Worm (Caenorhabditis elegans) whole organism, young adult: ENCODE measurements around the gene pfd-1.

ENCODE experiments used
- B0019.2 ChIP-seq: fragments of 200-800 bp; sonication (Bioruptor generic); conservative IDR thresholded peaks from 2 replicates; pipeline ENCODE4 v1.3.6; 2022; ENCODE audit warnings: missing genetic modification reagents, missing genetic modification characterization, missing compliant biosample characterization
- B0336.3 ChIP-seq: fragments of 200-800 bp; sonication (Bioruptor generic); IDR thresholded peaks from 2 replicates; pipeline ENCODE4 v1.3.6; 2022; ENCODE audit warnings: missing genetic modification characterization, missing compliant biosample characterization
- C06A6.2 ChIP-seq: fragments of 200-800 bp; sonication (Bioruptor generic); conservative IDR thresholded peaks from 2 replicates; pipeline ENCODE4 v1.3.6; 2022; ENCODE audit warnings: missing genetic modification characterization, missing compliant biosample characterization
- C17E4.6 ChIP-seq: fragments of 200-800 bp; sonication (Bioruptor generic); IDR thresholded peaks from 2 replicates; pipeline ENCODE4 v1.3.6; 2022; ENCODE audit warnings: missing genetic modification reagents, missing genetic modification characterization, missing compliant biosample characterization
- D2030.7 ChIP-seq: fragments of 200-800 bp; sonication (Bioruptor generic); IDR thresholded peaks from 2 replicates; pipeline ENCODE4 v1.3.6; 2022; ENCODE audit warnings: missing genetic modification reagents, missing genetic modification characterization, missing compliant biosample characterization
- F10E7.11 ChIP-seq: sonication (generic microtip); optimal IDR thresholded peaks from 2 replicates; lab custom pipeline; 2017; ENCODE audit warnings: mild to moderate bottlenecking, missing genetic modification characterization, moderate library complexity, missing compliant biosample characterization
- F22D6.2 ChIP-seq: sonication (generic microtip); optimal IDR thresholded peaks from 2 replicates; lab custom pipeline; 2016; ENCODE audit warnings: mild to moderate bottlenecking, missing genetic modification characterization, missing compliant biosample characterization
- F23B12.7 ChIP-seq: sonication (generic microtip); optimal IDR thresholded peaks from 2 replicates; lab custom pipeline; 2017; ENCODE audit warnings: missing genetic modification characterization, mild to moderate bottlenecking, missing compliant biosample characterization, antibody characterized with exemption, moderate library complexity; ENCODE audit not compliant: insufficient read depth
- F39B2.1 ChIP-seq: fragments of 200-800 bp; sonication (Bioruptor generic); IDR thresholded peaks from 2 replicates; pipeline ENCODE4 v1.3.6; 2022; ENCODE audit warnings: missing genetic modification reagents, missing genetic modification characterization, missing compliant biosample characterization
- F49E8.2 ChIP-seq: sonication (generic microtip); optimal IDR thresholded peaks from 3 replicates; lab custom pipeline; 2017; ENCODE audit warnings: missing genetic modification characterization, mild to moderate bottlenecking, missing compliant biosample characterization, antibody characterized with exemption, moderate library complexity; ENCODE audit not compliant: insufficient read depth
- F55B11.4 ChIP-seq: sonication (generic microtip); optimal IDR thresholded peaks from 2 replicates; lab custom pipeline; 2016; ENCODE audit warnings: missing compliant biosample characterization, missing genetic modification characterization, borderline replicate concordance; ENCODE audit not compliant: insufficient read depth
- K12H6.12 ChIP-seq: fragments of 200-800 bp; sonication (Bioruptor generic); optimal IDR thresholded peaks from 2 replicates; lab custom pipeline; 2018; ENCODE audit warnings: mild to moderate bottlenecking, missing genetic modification characterization, missing compliant biosample characterization
- T07F8.4 ChIP-seq: sonication (generic microtip); optimal IDR thresholded peaks from 2 replicates; lab custom pipeline; 2016; ENCODE audit warnings: mild to moderate bottlenecking, missing genetic modification characterization, moderate library complexity, missing compliant biosample characterization
- Y53F4B.3 ChIP-seq: fragments of 200-800 bp; sonication (Bioruptor generic); IDR thresholded peaks from 2 replicates; pipeline ENCODE4 v1.3.6; 2022; ENCODE audit warnings: missing genetic modification reagents, missing genetic modification characterization, missing compliant biosample characterization
- Y53G8AR.9 ChIP-seq: fragments of 200-800 bp; sonication (Bioruptor generic); conservative IDR thresholded peaks from 2 replicates; pipeline ENCODE4 v1.3.6; 2022; ENCODE audit warnings: missing genetic modification reagents, missing genetic modification characterization, missing compliant biosample characterization
- Y95B8A.8 ChIP-seq: fragments of 200-800 bp; sonication (Bioruptor generic); IDR thresholded peaks from 2 replicates; pipeline ENCODE4 v1.3.6; 2022; ENCODE audit warnings: missing genetic modification reagents, missing genetic modification characterization, missing compliant biosample characterization
- ZK185.1 ChIP-seq: sonication (generic microtip); optimal IDR thresholded peaks from 2 replicates; lab custom pipeline; 2016; ENCODE audit warnings: mild to moderate bottlenecking, missing genetic modification characterization, missing compliant biosample characterization; ENCODE audit not compliant: poor library complexity, severe bottlenecking
- aptf-2 ChIP-seq: fragments of 200-800 bp; sonication (Bioruptor generic); conservative IDR thresholded peaks from 2 replicates; pipeline ENCODE4 v1.3.6; 2022; ENCODE audit warnings: missing genetic modification reagents, missing genetic modification characterization, missing compliant biosample characterization
- attf-5 ChIP-seq: fragments of 200-800 bp; sonication (Bioruptor generic); optimal IDR thresholded peaks from 2 replicates; lab custom pipeline; 2018; ENCODE audit warnings: mild to moderate bottlenecking, missing genetic modification characterization, missing compliant biosample characterization
- attf-6 ChIP-seq: fragments of 200-800 bp; sonication (Bioruptor generic); IDR thresholded peaks from 2 replicates; pipeline ENCODE4 v1.3.6; 2022; ENCODE audit warnings: missing genetic modification reagents, missing genetic modification characterization, missing compliant biosample characterization
- bed-2 ChIP-seq: fragments of 200-800 bp; sonication (Bioruptor generic); IDR thresholded peaks from 2 replicates; pipeline ENCODE4 v1.3.6; 2022; ENCODE audit warnings: missing genetic modification reagents, missing genetic modification characterization, missing compliant biosample characterization
- ceh-58 ChIP-seq: fragments of 200-800 bp; sonication (Bioruptor generic); IDR thresholded peaks from 2 replicates; pipeline ENCODE4 v1.3.6; 2022; ENCODE audit warnings: missing genetic modification characterization, missing compliant biosample characterization
- dox-1 ChIP-seq: fragments of 200-800 bp; sonication (Bioruptor generic); IDR thresholded peaks from 2 replicates; pipeline ENCODE4 v1.3.6; 2022; ENCODE audit warnings: missing genetic modification reagents, missing genetic modification characterization, missing compliant biosample characterization
- ekl-4 ChIP-seq: fragments of 200-800 bp; sonication (Bioruptor generic); IDR thresholded peaks from 2 replicates; pipeline ENCODE4 v1.3.6; 2022; ENCODE audit warnings: missing genetic modification reagents, missing genetic modification characterization, missing compliant biosample characterization
- gei-17 ChIP-seq: fragments of 200-800 bp; sonication (Bioruptor generic); optimal IDR thresholded peaks from 2 replicates; lab custom pipeline; 2018; ENCODE audit warnings: mild to moderate bottlenecking, missing genetic modification characterization, missing compliant biosample characterization
- hlh-26 ChIP-seq: fragments of 200-800 bp; sonication (Bioruptor generic); conservative IDR thresholded peaks from 2 replicates; pipeline ENCODE4 v1.3.6; 2022; ENCODE audit warnings: missing genetic modification reagents, missing genetic modification characterization, missing compliant biosample characterization
- hsf-1 ChIP-seq: fragments of 200-800 bp; sonication (Bioruptor generic); IDR thresholded peaks from 2 replicates; pipeline ENCODE4 v1.3.6; 2022; ENCODE audit warnings: missing genetic modification reagents, missing genetic modification characterization, missing compliant biosample characterization
- lag-1 ChIP-seq: fragments of 200-800 bp; sonication (Bioruptor generic); IDR thresholded peaks from 2 replicates; pipeline ENCODE4 v1.3.6; 2022; ENCODE audit warnings: missing genetic modification reagents, missing genetic modification characterization, missing compliant biosample characterization
- lin-54 ChIP-seq: fragments of 200-800 bp; sonication (Bioruptor generic); optimal IDR thresholded peaks from 2 replicates; lab custom pipeline; 2018; ENCODE audit warnings: mild to moderate bottlenecking, missing genetic modification characterization, missing compliant biosample characterization
- lsl-1 ChIP-seq: fragments of 200-800 bp; sonication (Bioruptor generic); optimal IDR thresholded peaks from 2 replicates; lab custom pipeline; 2018; ENCODE audit warnings: mild to moderate bottlenecking, missing genetic modification characterization, moderate library complexity, missing compliant biosample characterization
- lsy-27 ChIP-seq: sonication (generic microtip); optimal IDR thresholded peaks from 2 replicates; lab custom pipeline; 2017; ENCODE audit warnings: missing genetic modification characterization, mild to moderate bottlenecking, missing compliant biosample characterization, antibody characterized with exemption, missing genotype, borderline replicate concordance; ENCODE audit not compliant: insufficient read depth
- madf-3 ChIP-seq: fragments of 200-800 bp; sonication (Bioruptor generic); IDR thresholded peaks from 2 replicates; pipeline ENCODE4 v1.3.6; 2022; ENCODE audit warnings: missing genetic modification reagents, missing genetic modification characterization, missing compliant biosample characterization
- madf-6 ChIP-seq: fragments of 200-800 bp; sonication (Bioruptor generic); IDR thresholded peaks from 2 replicates; pipeline ENCODE4 v1.3.6; 2022; ENCODE audit warnings: missing genetic modification reagents, missing genetic modification characterization, missing compliant biosample characterization
- madf-8 ChIP-seq: fragments of 200-800 bp; sonication (Bioruptor generic); conservative IDR thresholded peaks from 2 replicates; pipeline ENCODE4 v1.3.6; 2022; ENCODE audit warnings: missing genetic modification reagents, missing genetic modification characterization, missing compliant biosample characterization
- mes-4 ChIP-seq: sonication (generic microtip); optimal IDR thresholded peaks from 2 replicates; lab custom pipeline; 2016; ENCODE audit warnings: missing genotype, missing genetic modification characterization, missing compliant biosample characterization
- nhr-90 ChIP-seq: sonication (generic microtip); optimal IDR thresholded peaks from 2 replicates; lab custom pipeline; 2016; ENCODE audit warnings: missing genotype, mild to moderate bottlenecking, missing genetic modification characterization, missing compliant biosample characterization
- rcor-1 ChIP-seq: fragments of 200-800 bp; sonication (Bioruptor generic); IDR thresholded peaks from 2 replicates; pipeline ENCODE4 v1.3.6; 2022; ENCODE audit warnings: missing genetic modification reagents, missing genetic modification characterization, missing compliant biosample characterization
- rpc-1 ChIP-seq, 2 experiments: fragments of 150-350 bp in 1 of 2; sonication (generic microtip) in 1 of 2; optimal IDR thresholded peaks; 2 replicates each; lab custom pipeline; 2014 to 2018; ENCODE audit warnings: missing biosample characterization in 1 of 2, missing genetic modification characterization in 1 of 2, missing genetic modification reagents in 1 of 2, missing genotype in 1 of 2
- unc-130 ChIP-seq: sonication (generic microtip); optimal IDR thresholded peaks from 2 replicates; lab custom pipeline; 2016; ENCODE audit warnings: missing genetic modification reagents, missing genetic modification characterization, missing compliant biosample characterization
- unc-62 ChIP-seq: fragments of 150-350 bp; optimal IDR thresholded peaks from 2 replicates; lab custom pipeline; 2014; ENCODE audit warnings: missing biosample characterization, missing genetic modification reagents, missing genetic modification characterization
- xnd-1 ChIP-seq: sonication (generic microtip); optimal IDR thresholded peaks from 2 replicates; lab custom pipeline; 2016; ENCODE audit warnings: missing genotype, missing genetic modification reagents, missing genetic modification characterization, missing compliant biosample characterization
- ztf-26 ChIP-seq: sonication (generic microtip); optimal IDR thresholded peaks from 2 replicates; lab custom pipeline; 2017; ENCODE audit warnings: missing genetic modification characterization, missing compliant biosample characterization
- ztf-6 ChIP-seq: fragments of 200-800 bp; sonication (Bioruptor generic); IDR thresholded peaks from 2 replicates; pipeline ENCODE4 v1.3.6; 2022; ENCODE audit warnings: missing genetic modification reagents, missing genetic modification characterization, missing compliant biosample characterization

pfd-1 gene

ce11 chrIV:11142314-11143227 is 7.3 kb upstream of the pfd-1 start, which contains the start of gene skih-2 (continued):
- TF ChIP-seq lin-54 (GFP tag; lab: Kevin White, UChicago) (peak; percentile 75), B0019.2 (no peak), aptf-2 (GFP tag; lab: Robert Waterston, UW) (no peak), madf-6 (GFP tag; lab: Robert Waterston, UW) (peak; percentile 95), F23B12.7 (tag; lab: Kevin White, UChicago) (no peak), rcor-1 (GFP tag; lab: Robert Waterston, UW) (peak; percentile 30; the same call in 1 of the 2 replicates), ztf-26 (no peak), lsl-1 (GFP tag; lab: Kevin White, UChicago) (peak; percentile 93), ekl-4 (GFP tag; lab: Robert Waterston, UW) (0 out of 2 replicates have a peak, but pooled peaks have one; percentile 15), nhr-90 (tag; lab: Kevin White, UChicago) (no peak), rpc-1 (optimal IDR thresholded peaks at IDR 0.05; lab: Kevin White, UChicago) (no peak), rpc-1 (tag; optimal IDR thresholded peaks at IDR 0.05; lab: Kevin White, UChicago) (no peak), unc-62 (GFP tag; lab: Kevin White, UChicago) (no peak)
- TF ChIP-seq, all 124 proteins: peak for 20

- TF ChIP-seq attf-5 (GFP tag; lab: Kevin White, UChicago), result no peak
- no peak for TF ChIP-seq T07F8.4
- no peak for TF ChIP-seq F49E8.2 (tag; lab: Kevin White, UChicago)
- no peak for TF ChIP-seq attf-6 (GFP tag; lab: Robert Waterston, UW)
- no peak for TF ChIP-seq D2030.7 (GFP tag; lab: Robert Waterston, UW)
- no peak for TF ChIP-seq lin-54 (GFP tag; lab: Kevin White, UChicago)
- TF ChIP-seq F39B2.1 (GFP tag; lab: Robert Waterston, UW), result no peak
- no peak for TF ChIP-seq lag-1 (GFP tag; lab: Robert Waterston, UW)
- TF ChIP-seq Y53F4B.3 (GFP tag; lab: Robert Waterston, UW), result no peak
- no peak for TF ChIP-seq F55B11.4 (tag; lab: Kevin White, UChicago)
- TF ChIP-seq F10E7.11, result no peak
- TF ChIP-seq Y53G8AR.9 (GFP tag; lab: Robert Waterston, UW), result no peak
- no peak for TF ChIP-seq Y95B8A.8 (GFP tag; lab: Robert Waterston, UW)
- TF ChIP-seq hlh-26 (GFP tag; lab: Robert Waterston, UW), result no peak
- no peak for TF ChIP-seq ceh-58 (GFP tag; lab: Robert Waterston, UW)
- no peak for TF ChIP-seq F22D6.2 (tag; lab: Kevin White, UChicago)
- no peak for TF ChIP-seq lsy-27
- no peak for TF ChIP-seq bed-2
- TF ChIP-seq madf-3 (GFP tag; lab: Robert Waterston, UW), result no peak
- TF ChIP-seq, all 124 proteins: peak for 0
These were observed 6.8 kb upstream of the pfd-1 start, which contains the start of gene F01G4.4 for ce11 chrIV:11143228-11143444. TSS of gene F01G4.4 (plus strand) at chrIV:11143345.

ce11 chrIV:11145929-11146339 is 4.0 kb upstream of the pfd-1 start:
- TF ChIP-seq ZK185.1, result no peak
- TF ChIP-seq gei-17 (GFP tag; lab: Kevin White, UChicago), result no peak
- TF ChIP-seq ztf-6 (GFP tag; lab: Robert Waterston, UW), result no peak
- no peak for TF ChIP-seq C06A6.2 (GFP tag; lab: Robert Waterston, UW)
- TF ChIP-seq xnd-1 (tag; lab: Kevin White, UChicago), result peak; percentile 53
- TF ChIP-seq dox-1 (GFP tag; lab: Robert Waterston, UW), result no peak
- TF ChIP-seq hsf-1 (GFP tag; lab: Robert Waterston, UW), result peak; percentile 74
- no peak for TF ChIP-seq rpc-1 (optimal IDR thresholded peaks at IDR 0.05; lab: Kevin White, UChicago)
- no peak for TF ChIP-seq rpc-1 (tag; optimal IDR thresholded peaks at IDR 0.05; lab: Kevin White, UChicago)
- TF ChIP-seq F55B11.4 (tag; lab: Kevin White, UChicago), result no peak
- TF ChIP-seq madf-8 (GFP tag; lab: Robert Waterston, UW), result no peak
- TF ChIP-seq mes-4 (tag; lab: Kevin White, UChicago), result no peak
- peak; percentile 53; the same call in 1 of the 2 replicates for TF ChIP-seq B0336.3 (GFP tag; lab: Robert Waterston, UW)
- peak; percentile 37 for TF ChIP-seq lsl-1 (GFP tag; lab: Kevin White, UChicago)
- no peak for TF ChIP-seq K12H6.12
- peak; percentile 83 for TF ChIP-seq unc-130
- peak; percentile 46 for TF ChIP-seq lin-54 (GFP tag; lab: Kevin White, UChicago)
- no peak for TF ChIP-seq C17E4.6 (GFP tag; lab: Robert Waterston, UW)
- TF ChIP-seq attf-5 (GFP tag; lab: Kevin White, UChicago), result peak; percentile 17
- TF ChIP-seq unc-62 (GFP tag; lab: Kevin White, UChicago), result no peak
